Worm (Caenorhabditis elegans): ENCODE results near the gene daf-9.

The daf-9 gene

DNA sequence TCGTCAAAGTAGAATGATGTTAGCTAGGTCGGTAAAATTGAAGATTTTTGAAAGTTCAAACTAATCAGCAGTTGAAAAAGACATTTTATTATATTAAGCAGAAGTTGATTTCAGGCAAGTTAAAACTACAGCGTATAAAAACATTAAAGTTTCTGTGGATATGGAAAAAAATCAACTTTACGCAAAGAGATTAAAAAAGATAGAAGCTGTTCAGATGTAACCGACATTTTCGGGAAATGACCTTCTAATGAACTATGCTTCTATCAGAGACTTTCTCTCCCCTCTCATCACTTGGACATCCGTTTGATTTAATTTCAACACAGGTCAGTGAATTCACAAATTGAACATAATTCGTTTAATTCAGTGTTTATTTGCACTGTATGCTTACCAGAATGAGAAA, 16.4 kb upstream of the daf-9 start, which contains the start of gene T13C5.7:
TSS of gene T13C5.7 (plus strand) at position 301 of the 400 bp plus-strand sequence.
- no peak for TF ChIP-seq D1046.2 (GFP tag; IDR thresholded peaks at IDR 0.05)
- no peak for TF ChIP-seq pqm-1 (tag; optimal IDR thresholded peaks at IDR 0.05)
- no peak for TF ChIP-seq nhr-6 (tag; optimal IDR thresholded peaks at IDR 0.05)
- TF ChIP-seq daf-12 (tag; optimal IDR thresholded peaks at IDR 0.05): no peak
- no peak for TF ChIP-seq ceh-20 (GFP tag; IDR thresholded peaks at IDR 0.05)
- TF ChIP-seq ceh-82 (tag; optimal IDR thresholded peaks at IDR 0.05): no peak
- no peak for TF ChIP-seq nhr-10 (tag; optimal IDR thresholded peaks at IDR 0.05)
- no peak for TF ChIP-seq F49E8.2 (tag; optimal IDR thresholded peaks at IDR 0.05; ENCODE audit: borderline replicate concordance)
- TF ChIP-seq zag-1 (tag; optimal IDR thresholded peaks at IDR 0.05): no peak
- no peak for TF ChIP-seq ceh-44 (GFP tag; IDR thresholded peaks at IDR 0.05)
- no peak for TF ChIP-seq daf-16 (GFP tag; optimal IDR thresholded peaks at IDR 0.05)
- no peak for TF ChIP-seq daf-16 (tag; optimal IDR thresholded peaks at IDR 0.05)
- TF ChIP-seq dmd-9 (GFP tag; IDR thresholded peaks at IDR 0.05): no peak

DNA sequence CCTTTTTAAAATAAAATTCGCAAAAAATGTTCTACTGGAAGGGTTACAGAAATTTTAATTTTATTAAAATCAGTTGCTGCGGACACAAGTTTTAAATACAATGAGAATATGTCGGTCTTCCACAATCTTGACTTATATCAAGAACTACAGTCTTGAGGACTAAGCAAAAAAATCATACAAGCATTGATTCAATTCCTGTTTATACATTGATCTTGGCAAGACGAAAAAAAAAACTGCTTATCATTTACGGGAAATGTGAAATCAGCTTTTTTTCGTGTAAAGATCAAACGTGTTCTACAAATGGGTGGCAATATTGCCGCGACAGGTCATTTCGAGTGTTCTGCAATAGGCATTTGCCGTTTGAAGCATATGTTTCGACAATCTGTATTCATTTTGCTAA, 12.0 kb upstream of the daf-9 start, which contains the start of gene T13C5.2:
TSS of gene T13C5.2 (plus strand) at position 301 of the 400 bp plus-strand sequence.
- TF ChIP-seq nhr-42 (GFP tag; IDR thresholded peaks at IDR 0.05): no peak
- TF ChIP-seq skn-1 (tag; optimal IDR thresholded peaks at IDR 0.05): no peak
- no peak for TF ChIP-seq F44E2.7 (GFP tag; IDR thresholded peaks at IDR 0.05)
- no peak for TF ChIP-seq pha-4 (GFP tag; IDR thresholded peaks at IDR 0.05)
- TF ChIP-seq pha-4 (tag; optimal IDR thresholded peaks at IDR 0.05): no peak
- TF ChIP-seq mxl-2 (GFP tag; conservative IDR thresholded peaks at IDR 0.05): no peak
- no peak for TF ChIP-seq nhr-48 (tag; optimal IDR thresholded peaks at IDR 0.05)
- no peak for TF ChIP-seq tag-97 (GFP tag; IDR thresholded peaks at IDR 0.05)
- no peak for TF ChIP-seq unc-130 (GFP tag; optimal IDR thresholded peaks at IDR 0.05)
- no peak for TF ChIP-seq zag-1 (tag; optimal IDR thresholded peaks at IDR 0.05)

DNA sequence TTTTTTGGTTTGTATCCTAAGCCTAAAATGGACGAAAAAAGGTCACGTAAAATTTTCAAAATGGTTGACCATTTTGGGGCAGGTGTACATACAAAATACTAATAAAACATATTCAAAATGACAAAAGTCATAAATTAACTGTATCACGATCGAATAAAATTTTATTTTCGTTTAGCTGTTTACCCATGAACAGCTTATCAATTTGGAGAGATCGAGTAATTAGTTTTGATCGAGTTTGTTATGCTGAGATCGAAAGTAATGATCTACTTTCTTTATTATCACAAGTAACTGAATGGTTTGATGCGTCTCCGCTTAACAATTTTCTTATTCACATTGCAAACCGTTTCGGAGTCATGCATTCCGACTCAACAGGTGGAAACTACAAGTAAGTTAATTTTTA, 8.9 kb upstream of the daf-9 start, which contains the start of gene T13C5.10:
TSS of gene T13C5.10 (plus strand) at position 301 of the 400 bp plus-strand sequence.
- TF ChIP-seq mep-1 (tag; optimal IDR thresholded peaks at IDR 0.05): no peak
- no peak for TF ChIP-seq aha-1 (tag)
- TF ChIP-seq mdt-29 (GFP tag; IDR thresholded peaks at IDR 0.05): no peak
- TF ChIP-seq dmd-9 (GFP tag; IDR thresholded peaks at IDR 0.05): no peak
- no peak for TF ChIP-seq nhr-111 (GFP tag; optimal IDR thresholded peaks at IDR 0.05)
- no peak for TF ChIP-seq Y48G9A.11 (GFP tag; IDR thresholded peaks at IDR 0.05)
- no peak for TF ChIP-seq ces-1 (GFP tag; optimal IDR thresholded peaks at IDR 0.05)
- no peak for TF ChIP-seq Y5F2A.4 (GFP tag; optimal IDR thresholded peaks at IDR 0.05)
- no peak for TF ChIP-seq vab-7 (GFP tag; IDR thresholded peaks at IDR 0.05)
- no peak for TF ChIP-seq Y105C5A.15 (GFP tag; IDR thresholded peaks at IDR 0.05)
- no peak for TF ChIP-seq F10B5.3 (tag; optimal IDR thresholded peaks at IDR 0.05)
- no peak for TF ChIP-seq tra-1 (GFP tag; IDR thresholded peaks at IDR 0.05)
- no peak for TF ChIP-seq skn-1 (tag; optimal IDR thresholded peaks at IDR 0.05)
- no peak for TF ChIP-seq ama-1 (optimal IDR thresholded peaks at IDR 0.05)
- no peak for TF ChIP-seq mxl-2 (GFP tag; conservative IDR thresholded peaks at IDR 0.05)
- TF ChIP-seq ceh-28 (tag; optimal IDR thresholded peaks at IDR 0.05): no peak
- no peak for TF ChIP-seq arid-1 (GFP tag; conservative IDR thresholded peaks at IDR 0.05)

DNA sequence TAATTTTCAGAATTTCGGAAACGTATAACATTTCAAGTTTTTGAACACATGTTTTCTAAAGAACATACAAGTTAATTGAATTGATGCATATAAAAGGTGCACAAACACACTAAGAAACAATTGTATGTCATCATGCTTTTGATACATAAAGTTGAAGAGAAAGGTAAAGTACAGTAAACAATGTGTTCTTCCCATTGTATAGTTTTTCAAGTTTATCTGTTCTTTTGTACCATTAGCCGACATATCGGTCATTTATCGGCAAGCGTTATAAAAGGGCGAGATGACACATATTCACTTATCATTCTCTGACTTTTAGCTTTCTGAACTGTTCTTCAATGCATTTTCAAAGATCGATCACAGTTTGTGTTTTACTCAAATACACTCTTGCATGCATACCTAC, 6.8 kb upstream of the daf-9 start, which contains the start of gene T13C5.9:
TSS of gene T13C5.9 (plus strand) at position 301 of the 400 bp plus-strand sequence.
- TF ChIP-seq dmd-8 (GFP tag; IDR thresholded peaks at IDR 0.05) (no peak), nhr-6 (tag; optimal IDR thresholded peaks at IDR 0.05) (no peak), rbr-2 (tag; optimal IDR thresholded peaks at IDR 0.05) (no peak), egl-27 (tag; optimal IDR thresholded peaks at IDR 0.05) (no peak), mes-2 (tag; optimal IDR thresholded peaks at IDR 0.05; ENCODE audit: poor library complexity, severe bottlenecking) (no peak), zip-11 (GFP tag; IDR thresholded peaks at IDR 0.05) (no peak), lim-7 (GFP tag; IDR thresholded peaks at IDR 0.05) (no peak), Y105C5A.15 (GFP tag; IDR thresholded peaks at IDR 0.05) (no peak), Y75B8A.6 (GFP tag; IDR thresholded peaks at IDR 0.05) (no peak), ceh-28 (tag; optimal IDR thresholded peaks at IDR 0.05) (no peak), madf-5 (GFP tag; IDR thresholded peaks at IDR 0.05) (no peak), daf-8 (GFP tag; IDR thresholded peaks at IDR 0.05) (no peak), mxl-3 (GFP tag; optimal IDR thresholded peaks at IDR 0.05) (no peak), F26F4.8 (GFP tag; conservative IDR thresholded peaks at IDR 0.05) (no peak), zfp-2 (tag; optimal IDR thresholded peaks at IDR 0.05) (no peak), spr-3 (GFP tag; optimal IDR thresholded peaks at IDR 0.05) (no peak), ceh-20 (GFP tag; IDR thresholded peaks at IDR 0.05) (no peak), lin-39 (tag; optimal IDR thresholded peaks at IDR 0.05) (no peak), dmd-9 (GFP tag; IDR thresholded peaks at IDR 0.05) (no peak)
